Worm (Caenorhabditis elegans) whole organism, L4/young adult: ENCODE data around the gene gadr-2.

Experiments used
- W03F9.2 ChIP-seq: fragments of 150-350 bp; optimal IDR thresholded peaks from 2 replicates; lab custom pipeline; 2014; ENCODE audit warnings: missing biosample characterization, missing genetic modification characterization
- dao-5 ChIP-seq: sonication (generic microtip); optimal IDR thresholded peaks from 2 replicates; lab custom pipeline; 2016; ENCODE audit warnings: missing genotype, missing genetic modification characterization, moderate library complexity, missing compliant biosample characterization
- him-1 ChIP-seq: sonication (generic microtip); optimal IDR thresholded peaks from 2 replicates; lab custom pipeline; 2016; ENCODE audit warnings: missing genotype, missing genetic modification reagents, missing genetic modification characterization, missing compliant biosample characterization

DNA sequence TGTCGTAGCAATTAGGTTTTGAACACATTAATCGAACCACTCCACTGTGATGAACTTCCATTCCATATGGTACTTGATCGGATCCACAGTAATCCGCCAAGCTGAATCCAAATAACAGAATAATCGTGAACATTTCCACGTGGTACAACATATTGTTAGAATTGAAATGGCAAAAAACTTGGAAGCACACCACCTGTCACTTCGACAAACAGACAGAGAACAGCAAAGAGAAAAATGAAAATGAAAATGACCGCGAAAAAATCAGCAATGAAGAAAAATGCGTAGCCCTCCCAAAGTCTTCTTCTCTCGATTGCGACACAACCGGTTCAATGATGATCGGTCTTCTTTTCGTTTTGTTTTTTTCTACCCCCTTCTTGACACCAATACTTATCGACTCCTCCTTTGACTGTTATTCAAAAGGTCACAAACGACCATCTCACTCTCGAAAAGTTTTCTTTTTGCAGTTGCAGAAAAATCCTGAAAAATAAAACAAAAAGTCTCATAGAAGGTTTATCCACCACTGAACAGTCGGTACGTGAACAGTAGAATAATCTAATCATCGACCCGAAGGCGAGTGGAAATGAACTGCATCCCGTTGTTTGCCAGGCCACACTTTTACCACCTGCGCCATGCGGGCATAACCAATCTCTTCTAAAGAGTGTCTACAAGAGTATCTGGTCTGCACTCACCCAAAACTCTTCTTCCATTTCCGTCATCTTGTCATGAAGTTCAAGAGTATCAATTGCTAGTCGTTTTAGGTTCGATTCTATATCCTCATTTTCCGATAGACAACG, 7.6 kb downstream of the gadr-2 start, which contains the start of gene wrt-3:
- no peak for TF ChIP-seq W03F9.2 (tag; lab: Kevin White, UChicago)
- peak; percentile 36 for TF ChIP-seq him-1 (tag; lab: Kevin White, UChicago)
- peak; percentile 88 for TF ChIP-seq dao-5 (tag; lab: Kevin White, UChicago)
